Worm (Caenorhabditis elegans) whole organism, L4/young adult: ENCODE results near the gene dpf-2.

Experiments
- W03F9.2 ChIP-seq: fragments of 150-350 bp; optimal IDR thresholded peaks from 2 replicates; lab custom pipeline; 2014; ENCODE audit warnings: missing biosample characterization, missing genetic modification characterization
- dao-5 ChIP-seq: sonication (generic microtip); optimal IDR thresholded peaks from 2 replicates; lab custom pipeline; 2016; ENCODE audit warnings: missing genotype, missing genetic modification characterization, moderate library complexity, missing compliant biosample characterization

ce11 chrX:14812061-14812460 lies 19.6 kb upstream of the dpf-2 start, which contains the start of gene T04C10.3:
- TF ChIP-seq W03F9.2 (tag; lab: Kevin White, UChicago): no peak
- no peak for TF ChIP-seq dao-5 (tag; lab: Kevin White, UChicago)
